Worm (Caenorhabditis elegans) whole organism, L2 larva: ENCODE data around the gene ZK180.6.

Experiments used
- C34F6.9 ChIP-seq: fragments of 150-350 bp; optimal IDR thresholded peaks from 2 replicates; lab custom pipeline; 2014; ENCODE audit warnings: missing biosample characterization, missing genetic modification characterization
- F13H6.1 ChIP-seq: sonication (generic microtip); optimal IDR thresholded peaks from 2 replicates; lab custom pipeline; 2016; ENCODE audit warnings: missing genetic modification characterization, missing compliant biosample characterization
- R02D3.7 ChIP-seq: fragments of 150-350 bp; optimal IDR thresholded peaks from 2 replicates; lab custom pipeline; 2014; ENCODE audit warnings: missing biosample characterization, missing genetic modification characterization
- Y55F3AM.14 ChIP-seq: fragments of 200-800 bp; sonication (Bioruptor generic); optimal IDR thresholded peaks from 2 replicates; lab custom pipeline; 2018; ENCODE audit warnings: mild to moderate bottlenecking, missing genetic modification characterization, missing compliant biosample characterization
- ZK546.5 ChIP-seq: sonication (generic microtip); optimal IDR thresholded peaks from 2 replicates; lab custom pipeline; 2017; ENCODE audit warnings: missing biosample characterization, missing genetic modification characterization
- aly-2 ChIP-seq: fragments of 150-350 bp; optimal IDR thresholded peaks from 2 replicates; lab custom pipeline; 2014; ENCODE audit warnings: missing biosample characterization, missing genetic modification characterization
- ama-1 ChIP-seq: fragments of 150-350 bp; optimal IDR thresholded peaks from 2 replicates; lab custom pipeline; 2018; ENCODE audit warnings: inconsistent platforms
- blmp-1 ChIP-seq: sonication (generic microtip); optimal IDR thresholded peaks from 2 replicates; lab custom pipeline; 2017; ENCODE audit warnings: missing genetic modification characterization, mild to moderate bottlenecking, missing compliant biosample characterization, antibody characterized with exemption, moderate library complexity; ENCODE audit not compliant: insufficient read depth
- ceh-16 ChIP-seq: fragments of 150-350 bp; optimal IDR thresholded peaks from 2 replicates; lab custom pipeline; 2014; ENCODE audit warnings: missing biosample characterization, missing genetic modification characterization
- ceh-82 ChIP-seq: fragments of 150-350 bp; optimal IDR thresholded peaks from 2 replicates; lab custom pipeline; 2014; ENCODE audit warnings: missing biosample characterization, missing genetic modification characterization
- crh-2 ChIP-seq: sonication (generic microtip); optimal IDR thresholded peaks from 2 replicates; lab custom pipeline; 2017; ENCODE audit warnings: missing biosample characterization, missing genetic modification characterization
- dmd-4 ChIP-seq: sonication (generic microtip); optimal IDR thresholded peaks from 2 replicates; lab custom pipeline; 2017; ENCODE audit warnings: missing biosample characterization, missing genetic modification characterization
- egl-27 ChIP-seq: sonication (generic microtip); optimal IDR thresholded peaks from 3 replicates; lab custom pipeline; 2017; ENCODE audit warnings: missing biosample characterization, missing genetic modification reagents, missing genetic modification characterization
- elt-1 ChIP-seq: fragments of 150-350 bp; optimal IDR thresholded peaks from 2 replicates; lab custom pipeline; 2014; ENCODE audit warnings: missing biosample characterization, missing genetic modification characterization
- elt-3 ChIP-seq: sonication (generic microtip); optimal IDR thresholded peaks from 2 replicates; lab custom pipeline; 2017; ENCODE audit warnings: missing biosample characterization, missing genetic modification characterization
- fos-1 ChIP-seq: fragments of 150-350 bp; optimal IDR thresholded peaks from 2 replicates; lab custom pipeline; 2014; ENCODE audit warnings: missing biosample characterization, missing genetic modification characterization
- gmeb-1 ChIP-seq: fragments of 150-350 bp; optimal IDR thresholded peaks from 2 replicates; lab custom pipeline; 2014; ENCODE audit warnings: missing biosample characterization, missing genetic modification characterization
- lin-11 ChIP-seq: fragments of 150-350 bp; sonication (generic microtip); optimal IDR thresholded peaks from 2 replicates; lab custom pipeline; 2014; ENCODE audit warnings: missing biosample characterization, missing genetic modification characterization, inconsistent platforms, mixed read lengths
- lin-13 ChIP-seq: fragments of 150-350 bp; optimal IDR thresholded peaks from 2 replicates; lab custom pipeline; 2014; ENCODE audit warnings: missing biosample characterization, missing genetic modification reagents, missing genetic modification characterization
- lin-39 ChIP-seq: fragments of 150-350 bp; optimal IDR thresholded peaks from 2 replicates; lab custom pipeline; 2014; ENCODE audit warnings: missing biosample characterization, missing genetic modification reagents, missing genetic modification characterization
- lsy-2 ChIP-seq, 2 experiments: fragments of 150-350 bp in 1 of 2; sonication (generic microtip) in 1 of 2; optimal IDR thresholded peaks; 2 replicates each; lab custom pipeline; 2014 to 2017; ENCODE audit warnings: missing biosample characterization in 2 of 2, missing genetic modification characterization in 2 of 2
- mab-5 ChIP-seq: fragments of 150-350 bp; optimal IDR thresholded peaks from 2 replicates; lab custom pipeline; 2014; ENCODE audit warnings: missing biosample characterization, missing genetic modification characterization
- mdl-1 ChIP-seq, 2 experiments: fragments of 150-350 bp in 1 of 2; sonication (generic microtip) in 1 of 2; optimal IDR thresholded peaks; 2 replicates each; lab custom pipeline; 2017; ENCODE audit warnings: missing biosample characterization in 2 of 2, missing genetic modification characterization in 2 of 2
- nhr-10 ChIP-seq: sonication (generic microtip); optimal IDR thresholded peaks from 2 replicates; lab custom pipeline; 2017; ENCODE audit warnings: missing biosample characterization, missing genetic modification characterization
- nhr-11 ChIP-seq: fragments of 150-350 bp; optimal IDR thresholded peaks from 2 replicates; lab custom pipeline; 2014; ENCODE audit warnings: missing biosample characterization, missing genetic modification characterization
- nhr-12 ChIP-seq: fragments of 150-350 bp; optimal IDR thresholded peaks from 2 replicates; lab custom pipeline; 2014; ENCODE audit warnings: missing biosample characterization, missing genetic modification characterization
- nhr-129 ChIP-seq: fragments of 150-350 bp; optimal IDR thresholded peaks from 2 replicates; lab custom pipeline; 2014; ENCODE audit warnings: missing biosample characterization, missing genetic modification characterization
- nhr-21 ChIP-seq: fragments of 150-350 bp; optimal IDR thresholded peaks from 2 replicates; lab custom pipeline; 2014; ENCODE audit warnings: missing biosample characterization, missing genetic modification characterization
- nhr-23 ChIP-seq: fragments of 150-350 bp; optimal IDR thresholded peaks from 2 replicates; lab custom pipeline; 2014; ENCODE audit warnings: missing biosample characterization, missing genetic modification reagents, missing genetic modification characterization
- nhr-237 ChIP-seq: fragments of 150-350 bp; optimal IDR thresholded peaks from 2 replicates; lab custom pipeline; 2014; ENCODE audit warnings: missing biosample characterization, missing genetic modification characterization
- nhr-25 ChIP-seq: fragments of 150-350 bp; sonication (generic microtip); optimal IDR thresholded peaks from 3 replicates; lab custom pipeline; 2014; ENCODE audit warnings: missing biosample characterization, missing genetic modification characterization
- nhr-77 ChIP-seq: fragments of 150-350 bp; optimal IDR thresholded peaks from 2 replicates; lab custom pipeline; 2014; ENCODE audit warnings: missing biosample characterization, missing genetic modification characterization
- peb-1 ChIP-seq: fragments of 150-350 bp; optimal IDR thresholded peaks from 2 replicates; lab custom pipeline; 2014; ENCODE audit warnings: missing biosample characterization, missing genetic modification characterization
- sem-4 ChIP-seq: fragments of 150-350 bp; optimal IDR thresholded peaks from 2 replicates; lab custom pipeline; 2014; ENCODE audit warnings: missing biosample characterization, missing genetic modification reagents, missing genetic modification characterization
- skn-1 ChIP-seq: sonication (generic microtip); optimal IDR thresholded peaks from 2 replicates; lab custom pipeline; 2017; ENCODE audit warnings: missing biosample characterization, missing genetic modification characterization
- sma-3 ChIP-seq: sonication (generic microtip); optimal IDR thresholded peaks from 2 replicates; lab custom pipeline; 2016; ENCODE audit warnings: missing genetic modification reagents, missing genetic modification characterization, missing compliant biosample characterization
- sma-9 ChIP-seq, 2 experiments: fragments of 150-350 bp in 1 of 2; sonication (generic microtip) in 1 of 2; optimal IDR thresholded peaks; 2 replicates each; lab custom pipeline; 2014 to 2016; ENCODE audit warnings: missing genetic modification characterization in 2 of 2, mild to moderate bottlenecking in 1 of 2, missing biosample characterization in 1 of 2, missing compliant biosample characterization in 1 of 2, missing genetic modification reagents in 1 of 2, moderate library complexity in 1 of 2
- snpc-4 ChIP-seq: fragments of 150-350 bp; optimal IDR thresholded peaks from 2 replicates; lab custom pipeline; 2014; ENCODE audit warnings: missing biosample characterization, missing genetic modification characterization
- unc-39 ChIP-seq: fragments of 150-350 bp; optimal IDR thresholded peaks from 2 replicates; lab custom pipeline; 2014; ENCODE audit warnings: missing biosample characterization, missing genetic modification characterization
- unc-55 ChIP-seq: fragments of 150-350 bp; sonication (generic microtip); optimal IDR thresholded peaks from 3 replicates; lab custom pipeline; 2014; ENCODE audit warnings: missing biosample characterization, missing genetic modification reagents, missing genetic modification characterization
- unc-62 ChIP-seq: fragments of 150-350 bp; optimal IDR thresholded peaks from 2 replicates; lab custom pipeline; 2014; ENCODE audit warnings: missing biosample characterization, missing genetic modification reagents, missing genetic modification characterization
- zag-1 ChIP-seq: fragments of 150-350 bp; optimal IDR thresholded peaks from 2 replicates; lab custom pipeline; 2014; ENCODE audit warnings: missing biosample characterization, missing genetic modification characterization
- ztf-1 ChIP-seq: fragments of 200-800 bp; sonication (Bioruptor generic); conservative IDR thresholded peaks from 2 replicates; pipeline ENCODE4 v1.3.6; 2022; ENCODE audit warnings: missing genetic modification characterization, missing compliant biosample characterization
- ztf-4 ChIP-seq: fragments of 150-350 bp; optimal IDR thresholded peaks from 2 replicates; lab custom pipeline; 2014; ENCODE audit warnings: missing biosample characterization, missing genetic modification characterization

ZK180.6 gene

DNA sequence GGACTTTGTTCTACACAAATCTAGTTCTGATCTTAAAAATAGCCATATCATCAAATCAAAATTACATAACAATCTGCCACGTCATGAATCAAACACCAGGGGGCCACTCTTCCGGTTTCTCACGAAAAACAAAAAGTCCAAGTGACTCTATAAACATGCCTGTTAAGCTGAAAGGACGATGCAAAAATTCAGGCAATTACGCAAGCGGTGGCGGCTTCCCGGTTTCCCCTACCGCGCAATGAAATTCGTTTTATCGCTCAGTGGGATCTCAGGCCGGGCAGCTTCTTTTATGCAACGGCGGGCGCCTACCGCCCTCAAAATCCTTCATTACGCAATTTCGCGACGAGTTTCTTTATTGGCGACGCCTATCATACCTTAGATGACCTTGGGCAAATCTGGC is 5.1 kb downstream of the ZK180.6 start:
- TF ChIP-seq ZK546.5 (no peak), Y55F3AM.14 (GFP tag; lab: Kevin White, UChicago) (peak; percentile 7), nhr-25 (peak; percentile 42)

DNA sequence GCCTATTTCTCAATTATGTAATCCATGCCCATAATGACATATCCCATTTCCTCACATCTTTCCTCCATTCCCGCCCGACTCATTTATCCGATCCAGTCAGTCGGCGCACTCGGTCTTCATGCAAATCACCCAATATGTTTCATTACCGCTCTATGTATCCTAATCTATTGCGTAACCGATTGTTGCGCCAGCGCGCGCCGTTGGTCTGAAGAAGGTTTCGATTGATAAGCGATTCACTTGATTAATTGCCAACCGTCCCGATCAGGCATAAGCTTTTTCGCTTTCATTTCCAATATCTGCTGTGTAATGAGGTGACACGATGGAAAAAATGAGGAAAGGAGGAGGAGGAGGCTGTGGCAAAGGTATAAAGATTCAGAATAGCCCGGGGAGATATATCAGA is 6.7 kb downstream of the ZK180.6 start:
- TF ChIP-seq blmp-1 (tag; lab: Kevin White, UChicago) (peak; percentile 75), nhr-21 (no peak)
- TF ChIP-seq, all 48 proteins: peak for 1

DNA sequence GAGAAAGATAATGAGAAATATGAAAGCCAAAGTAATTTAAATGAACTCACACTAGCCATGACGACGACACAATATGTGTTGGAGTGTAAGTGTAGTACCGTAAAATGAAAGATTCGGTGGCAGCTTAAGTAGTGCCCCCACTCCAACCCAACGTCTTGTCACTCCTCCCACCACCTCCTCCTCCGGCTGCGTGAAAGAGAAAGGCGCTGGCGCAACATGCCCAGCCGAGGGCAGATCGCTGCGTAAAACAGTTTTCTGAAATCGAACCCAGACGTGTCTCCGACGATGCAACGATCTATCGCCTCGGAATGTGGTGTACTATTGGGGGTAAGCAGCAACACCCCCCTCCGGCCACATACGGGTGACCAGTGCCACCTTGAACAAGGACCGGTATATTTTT is 7.8 kb downstream of the ZK180.6 start, which contains the start of gene ZK180.5:
ZK180.5 (minus strand) TSS at position 101 of the 400 bp plus-strand sequence.
- TF ChIP-seq nhr-25 (peak; percentile 17), gmeb-1 (tag; lab: Kevin White, UChicago) (no peak)

DNA sequence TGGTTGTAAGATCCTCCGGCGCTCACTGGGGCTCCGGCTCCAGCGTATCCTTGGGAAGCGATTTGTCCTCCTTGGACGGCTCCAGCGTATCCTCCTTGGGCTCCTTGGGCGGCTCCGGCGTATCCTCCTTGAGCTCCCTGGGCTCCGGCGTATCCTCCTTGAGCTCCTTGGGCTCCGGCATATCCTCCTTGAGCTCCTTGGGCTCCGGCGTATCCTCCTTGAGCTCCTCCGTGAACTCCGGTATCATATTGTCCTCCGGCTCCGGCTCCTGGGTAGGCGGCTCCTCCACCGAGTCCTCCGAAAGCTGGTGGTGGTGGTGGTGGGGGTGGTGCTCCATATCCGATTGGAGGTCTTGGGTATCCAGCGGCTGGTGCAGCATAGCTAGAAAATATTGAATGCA is 8.4 kb downstream of the ZK180.6 start:
- peak; percentile 8 for TF ChIP-seq Y55F3AM.14 (GFP tag; lab: Kevin White, UChicago)
- no peak for TF ChIP-seq ceh-16
- TF ChIP-seq R02D3.7 (tag; lab: Kevin White, UChicago), result no peak
- TF ChIP-seq ceh-82 (tag; lab: Kevin White, UChicago), result no peak
- TF ChIP-seq, all 48 proteins: peak for 1

ce11 chrIV:4513269-4513819 is 11.5 kb downstream of the ZK180.6 start, which contains the start of gene sar-1:
Gene sar-1 (minus strand): TSS chrIV:4513319.
- TF ChIP-seq nhr-23 (tag; lab: Kevin White, UChicago) (no peak), snpc-4 (tag; lab: Kevin White, UChicago) (no peak), zag-1 (peak; percentile 26), nhr-129 (tag; lab: Kevin White, UChicago) (peak; percentile 65), sma-9 (GFP tag; optimal IDR thresholded peaks at IDR 0.05; lab: Kevin White, UChicago) (peak; percentile 82), sma-9 (tag; optimal IDR thresholded peaks at IDR 0.05; lab: Kevin White, UChicago) (no peak), nhr-237 (no peak), dmd-4 (tag; lab: Kevin White, UChicago) (no peak), gmeb-1 (tag; lab: Kevin White, UChicago) (peak; percentile 82), mdl-1 (tag; optimal IDR thresholded peaks at IDR 0.05; lab: Kevin White, UChicago) (peak in 1 of 2 experiments; percentile 60), crh-2 (tag; lab: Kevin White, UChicago) (peak; percentile 94), fos-1 (tag; lab: Kevin White, UChicago) (peak; percentile 55), egl-27 (tag; lab: Kevin White, UChicago) (peak; percentile 55), sem-4 (tag; lab: Kevin White, UChicago) (peak; percentile 6), skn-1 (tag; lab: Kevin White, UChicago) (no peak), ama-1 (lab: Kevin White, UChicago) (no peak), lin-39 (tag; lab: Kevin White, UChicago) (no peak), ceh-16 (no peak), mab-5 (tag; lab: Kevin White, UChicago) (peak; percentile 63), lin-13 (GFP tag; lab: Kevin White, UChicago) (no peak), ceh-82 (tag; lab: Kevin White, UChicago) (no peak), blmp-1 (tag; lab: Kevin White, UChicago) (no peak), nhr-10 (tag; lab: Kevin White, UChicago) (peak; percentile 49), unc-62 (GFP tag; lab: Kevin White, UChicago) (no peak), unc-55 (GFP tag; lab: Kevin White, UChicago) (peak; percentile 84), aly-2 (tag; lab: Kevin White, UChicago) (no peak), nhr-11 (tag; lab: Kevin White, UChicago) (no peak), nhr-25 (peak; percentile 73), sma-3 (GFP tag; lab: Kevin White, UChicago) (peak; percentile 69), nhr-12 (tag; lab: Kevin White, UChicago) (no peak), lin-11 (tag; lab: Kevin White, UChicago) (peak; percentile 72), R02D3.7 (tag; lab: Kevin White, UChicago) (peak; percentile 32), elt-1 (tag; lab: Kevin White, UChicago) (no peak), nhr-21 (peak; percentile 82), peb-1 (tag; lab: Kevin White, UChicago) (no peak), lsy-2 (tag; optimal IDR thresholded peaks at IDR 0.05; lab: Kevin White, UChicago) (peak; percentile 88 to 93), Y55F3AM.14 (GFP tag; lab: Kevin White, UChicago) (no peak), unc-39 (tag; lab: Kevin White, UChicago) (no peak), ZK546.5 (no peak), F13H6.1 (tag; lab: Kevin White, UChicago) (peak; percentile 80), ztf-1 (GFP tag; lab: Robert Waterston, UW) (no peak), elt-3 (no peak), C34F6.9 (peak; percentile 89), nhr-77 (tag; lab: Kevin White, UChicago) (no peak), ztf-4 (peak; percentile 25)
